Worm (Caenorhabditis elegans) whole organism, L1 larva: Measurements from ENCODE around the gene lips-1.

Source experiments
- C34B4.2 ChIP-seq: sonication (generic microtip); optimal IDR thresholded peaks from 2 replicates; lab custom pipeline; 2017; ENCODE audit warnings: mild to moderate bottlenecking, missing genetic modification characterization, missing compliant biosample characterization
- ama-1 ChIP-seq: fragments of 150-350 bp; optimal IDR thresholded peaks from 2 replicates; lab custom pipeline; 2014
- dpl-1 ChIP-seq, 3 experiments: fragments of 150-350 bp in 2 of 3; sonication (generic microtip) in 1 of 3; optimal IDR thresholded peaks; 2 replicates each; lab custom pipeline; 2014 to 2017; ENCODE audit warnings: missing biosample characterization in 3 of 3, missing genetic modification characterization in 3 of 3, missing genetic modification reagents in 3 of 3
- lin-13 ChIP-seq: fragments of 150-350 bp; optimal IDR thresholded peaks from 2 replicates; lab custom pipeline; 2014; ENCODE audit warnings: missing biosample characterization, missing genetic modification reagents, missing genetic modification characterization
- mdl-1 ChIP-seq, 2 experiments: fragments of 150-350 bp; optimal IDR thresholded peaks; 2 replicates each; lab custom pipeline; 2014 to 2017; ENCODE audit warnings: missing biosample characterization in 2 of 2, missing genetic modification characterization in 2 of 2, inconsistent platforms in 1 of 2
- nhr-12 ChIP-seq: sonication (generic microtip); optimal IDR thresholded peaks from 2 replicates; lab custom pipeline; 2017; ENCODE audit warnings: missing biosample characterization, missing genetic modification characterization
- nhr-20 ChIP-seq: sonication (generic microtip); optimal IDR thresholded peaks from 2 replicates; lab custom pipeline; 2016; ENCODE audit warnings: mild to moderate bottlenecking, missing genetic modification characterization, missing compliant biosample characterization
- nhr-28 ChIP-seq: fragments of 150-350 bp; optimal IDR thresholded peaks from 2 replicates; lab custom pipeline; 2014; ENCODE audit warnings: missing biosample characterization, missing genetic modification characterization
- pag-3 ChIP-seq: sonication (generic microtip); optimal IDR thresholded peaks from 2 replicates; lab custom pipeline; 2017; ENCODE audit warnings: missing genetic modification characterization, mild to moderate bottlenecking, missing compliant biosample characterization, antibody characterized with exemption, borderline replicate concordance; ENCODE audit not compliant: insufficient read depth
- unc-130 ChIP-seq: fragments of 150-350 bp; optimal IDR thresholded peaks from 2 replicates; lab custom pipeline; 2017; ENCODE audit warnings: missing biosample characterization, missing genetic modification characterization, inconsistent platforms
- unc-30 ChIP-seq: sonication (generic microtip); optimal IDR thresholded peaks from 2 replicates; lab custom pipeline; 2017; ENCODE audit warnings: missing biosample characterization, missing genetic modification characterization

- TF ChIP-seq C34B4.2 (tag; lab: Kevin White, UChicago): no peak
- TF ChIP-seq lin-13 (GFP tag; lab: Kevin White, UChicago): peak; percentile 65
- no peak for TF ChIP-seq ama-1 (lab: Kevin White, UChicago)
- TF ChIP-seq dpl-1 (GFP tag; optimal IDR thresholded peaks at IDR 0.05; lab: Kevin White, UChicago): peak; percentile 42 to 49 (median 48)
- TF ChIP-seq unc-130 (tag; lab: Kevin White, UChicago): peak; percentile 55
- peak; percentile 93 for TF ChIP-seq nhr-20 (tag; lab: Kevin White, UChicago)
- TF ChIP-seq mdl-1 (tag; optimal IDR thresholded peaks at IDR 0.05; lab: Kevin White, UChicago): peak in 1 of 2 experiments; percentile 73
- no peak for TF ChIP-seq unc-30
- TF ChIP-seq nhr-28 (tag; lab: Kevin White, UChicago): no peak
- TF ChIP-seq pag-3: no peak
- TF ChIP-seq nhr-12 (tag; lab: Kevin White, UChicago): no peak
These were observed 12.0 kb upstream of the lips-1 start, which contains the start of gene atf-6 for ce11 chrX:12480447-12480998.
